Worm (Caenorhabditis elegans) whole organism, L3 larva: ENCODE data around the gene col-148.

Experiments used
- R02D3.7 ChIP-seq: fragments of 150-350 bp; optimal IDR thresholded peaks from 2 replicates; lab custom pipeline; 2014; ENCODE audit warnings: missing biosample characterization, missing genetic modification characterization
- ZK546.5 ChIP-seq: sonication (generic microtip); optimal IDR thresholded peaks from 2 replicates; lab custom pipeline; 2017; ENCODE audit warnings: missing biosample characterization, missing genetic modification characterization
- aly-2 ChIP-seq: fragments of 150-350 bp; optimal IDR thresholded peaks from 2 replicates; lab custom pipeline; 2014; ENCODE audit warnings: missing biosample characterization, missing genetic modification characterization
- ceh-16 ChIP-seq: sonication (generic microtip); optimal IDR thresholded peaks from 2 replicates; lab custom pipeline; 2017; ENCODE audit warnings: missing biosample characterization, missing genetic modification characterization
- ceh-28 ChIP-seq: fragments of 150-350 bp; optimal IDR thresholded peaks from 2 replicates; lab custom pipeline; 2014; ENCODE audit warnings: missing biosample characterization, missing genetic modification reagents, missing genetic modification characterization
- ceh-82 ChIP-seq: fragments of 150-350 bp; optimal IDR thresholded peaks from 2 replicates; lab custom pipeline; 2014; ENCODE audit warnings: missing biosample characterization, missing genetic modification characterization
- ceh-9 ChIP-seq: sonication (generic microtip); optimal IDR thresholded peaks from 2 replicates; lab custom pipeline; 2018; ENCODE audit warnings: missing biosample characterization, missing genetic modification characterization
- daf-12 ChIP-seq: fragments of 150-350 bp; optimal IDR thresholded peaks from 2 replicates; lab custom pipeline; 2014; ENCODE audit warnings: missing biosample characterization, missing genetic modification reagents, missing genetic modification characterization
- egl-27 ChIP-seq: sonication (generic microtip); optimal IDR thresholded peaks from 4 replicates; lab custom pipeline; 2017; ENCODE audit warnings: missing biosample characterization, missing genetic modification reagents, missing genetic modification characterization
- elt-1 ChIP-seq: fragments of 150-350 bp; optimal IDR thresholded peaks from 2 replicates; lab custom pipeline; 2014; ENCODE audit warnings: missing biosample characterization, missing genetic modification characterization
- elt-2 ChIP-seq: sonication (generic microtip); optimal IDR thresholded peaks from 2 replicates; lab custom pipeline; 2016; ENCODE audit warnings: missing genetic modification reagents, mild to moderate bottlenecking, missing genetic modification characterization, missing compliant biosample characterization
- elt-3 ChIP-seq, 3 experiments: fragments of 150-350 bp in 1 of 3; sonication (generic microtip) in 2 of 3; optimal IDR thresholded peaks; 2 replicates in 2 of 3; 4 replicates in 1 of 3; lab custom pipeline; 2014 to 2017; ENCODE audit warnings: missing biosample characterization in 3 of 3, missing genetic modification characterization in 3 of 3
- eor-1 ChIP-seq, 2 experiments: fragments of 150-350 bp; optimal IDR thresholded peaks; 2 replicates each; lab custom pipeline; 2014 to 2018; ENCODE audit warnings: missing biosample characterization in 2 of 2, missing genetic modification characterization in 2 of 2
- fkh-2 ChIP-seq: fragments of 150-350 bp; optimal IDR thresholded peaks from 2 replicates; lab custom pipeline; 2014; ENCODE audit warnings: missing biosample characterization, missing genetic modification reagents, missing genetic modification characterization
- fos-1 ChIP-seq: fragments of 150-350 bp; optimal IDR thresholded peaks from 2 replicates; lab custom pipeline; 2014; ENCODE audit warnings: missing biosample characterization, missing genetic modification characterization
- hmg-11 ChIP-seq: sonication (generic microtip); optimal IDR thresholded peaks from 2 replicates; lab custom pipeline; 2016; ENCODE audit warnings: missing genetic modification characterization, missing compliant biosample characterization
- jun-1 ChIP-seq: fragments of 150-350 bp; optimal IDR thresholded peaks from 2 replicates; lab custom pipeline; 2014; ENCODE audit warnings: missing biosample characterization, missing genetic modification reagents, missing genetic modification characterization
- lin-15B ChIP-seq: fragments of 150-350 bp; optimal IDR thresholded peaks from 2 replicates; lab custom pipeline; 2014; ENCODE audit warnings: missing biosample characterization, missing genetic modification characterization
- lin-39 ChIP-seq: fragments of 150-350 bp; optimal IDR thresholded peaks from 2 replicates; lab custom pipeline; 2018; ENCODE audit warnings: missing biosample characterization, missing genetic modification reagents, missing genetic modification characterization
- lsy-12 ChIP-seq: sonication (generic microtip); optimal IDR thresholded peaks from 2 replicates; lab custom pipeline; 2016; ENCODE audit warnings: mild to moderate bottlenecking, missing genetic modification characterization, missing compliant biosample characterization
- mml-1 ChIP-seq: fragments of 150-350 bp; sonication (generic microtip); optimal IDR thresholded peaks from 3 replicates; lab custom pipeline; 2014; ENCODE audit warnings: missing biosample characterization, missing genetic modification characterization
- nhr-12 ChIP-seq: fragments of 150-350 bp; optimal IDR thresholded peaks from 2 replicates; lab custom pipeline; 2014; ENCODE audit warnings: missing biosample characterization, missing genetic modification characterization
- nhr-23 ChIP-seq: fragments of 150-350 bp; optimal IDR thresholded peaks from 2 replicates; lab custom pipeline; 2014; ENCODE audit warnings: missing biosample characterization, missing genetic modification reagents, missing genetic modification characterization
- nhr-237 ChIP-seq: fragments of 150-350 bp; optimal IDR thresholded peaks from 2 replicates; lab custom pipeline; 2014; ENCODE audit warnings: missing biosample characterization, missing genetic modification characterization
- nhr-25 ChIP-seq: sonication (generic microtip); optimal IDR thresholded peaks from 2 replicates; lab custom pipeline; 2017; ENCODE audit warnings: missing biosample characterization, missing genetic modification characterization
- nhr-28 ChIP-seq: fragments of 150-350 bp; optimal IDR thresholded peaks from 2 replicates; lab custom pipeline; 2014; ENCODE audit warnings: missing biosample characterization, missing genetic modification characterization
- nhr-43 ChIP-seq: sonication (generic microtip); optimal IDR thresholded peaks from 2 replicates; lab custom pipeline; 2016; ENCODE audit warnings: mild to moderate bottlenecking, missing genetic modification characterization, missing compliant biosample characterization; ENCODE audit not compliant: poor library complexity, severe bottlenecking
- nhr-76 ChIP-seq: fragments of 150-350 bp; sonication (generic microtip); optimal IDR thresholded peaks from 5 replicates; lab custom pipeline; 2014; ENCODE audit warnings: missing biosample characterization, missing genetic modification characterization
- nhr-77 ChIP-seq: fragments of 150-350 bp; optimal IDR thresholded peaks from 2 replicates; lab custom pipeline; 2014; ENCODE audit warnings: missing biosample characterization, missing genetic modification characterization
- pha-4 ChIP-seq: fragments of 150-350 bp; optimal IDR thresholded peaks from 2 replicates; lab custom pipeline; 2014; ENCODE audit warnings: missing biosample characterization, missing genetic modification reagents, missing genetic modification characterization
- pqm-1 ChIP-seq: fragments of 150-350 bp; optimal IDR thresholded peaks from 2 replicates; lab custom pipeline; 2017; ENCODE audit warnings: missing biosample characterization, missing genetic modification characterization, inconsistent platforms
- skn-1 ChIP-seq: fragments of 150-350 bp; optimal IDR thresholded peaks from 2 replicates; lab custom pipeline; 2014; ENCODE audit warnings: missing biosample characterization, missing genetic modification characterization
- snpc-4 ChIP-seq: fragments of 150-350 bp; optimal IDR thresholded peaks from 2 replicates; lab custom pipeline; 2014; ENCODE audit warnings: missing biosample characterization, missing genetic modification characterization
- tbx-2 ChIP-seq: sonication (generic microtip); optimal IDR thresholded peaks from 2 replicates; lab custom pipeline; 2016; ENCODE audit warnings: mild to moderate bottlenecking, missing genetic modification characterization, missing compliant biosample characterization
- unc-39 ChIP-seq: sonication (generic microtip); optimal IDR thresholded peaks from 4 replicates; lab custom pipeline; 2017; ENCODE audit warnings: missing biosample characterization, missing genetic modification characterization
- unc-62 ChIP-seq: fragments of 150-350 bp; sonication (generic microtip); optimal IDR thresholded peaks from 4 replicates; lab custom pipeline; 2014; ENCODE audit warnings: missing biosample characterization, missing genetic modification reagents, missing genetic modification characterization
- zag-1 ChIP-seq: fragments of 150-350 bp; optimal IDR thresholded peaks from 2 replicates; lab custom pipeline; 2014; ENCODE audit warnings: missing biosample characterization, missing genetic modification characterization
- ztf-11 ChIP-seq: fragments of 150-350 bp; optimal IDR thresholded peaks from 2 replicates; lab custom pipeline; 2014; ENCODE audit warnings: missing biosample characterization, missing genetic modification characterization
- ztf-4 ChIP-seq: fragments of 150-350 bp; optimal IDR thresholded peaks from 2 replicates; lab custom pipeline; 2014; ENCODE audit warnings: missing biosample characterization, missing genetic modification characterization

Gene col-148

DNA sequence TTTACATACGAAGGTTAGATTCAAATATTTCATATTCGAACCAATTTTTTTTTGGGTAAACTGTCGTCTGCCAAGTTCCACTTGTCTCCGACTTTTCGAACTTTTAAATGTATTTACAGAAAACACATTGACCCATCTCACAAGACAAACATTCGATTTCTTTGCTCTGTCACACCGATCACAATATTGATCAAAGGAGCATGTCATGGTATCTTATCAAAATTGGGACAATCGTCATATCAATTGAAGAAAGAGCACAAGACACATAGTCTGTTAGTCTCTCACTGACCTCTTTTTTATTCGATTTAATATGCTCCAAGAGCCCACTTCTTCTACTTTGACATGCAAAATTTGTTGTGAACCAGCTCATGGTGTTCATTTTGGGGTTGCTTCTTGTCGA is 14.5 kb downstream of the col-148 start, which contains the start of gene nhr-232:
TSS of gene nhr-232 (plus strand) at position 121 of the 400 bp plus-strand sequence.
- no peak for TF ChIP-seq ztf-11 (tag; lab: Kevin White, UChicago)
- TF ChIP-seq ztf-4 (tag; lab: Kevin White, UChicago) = no peak
- peak; percentile 84 for TF ChIP-seq pqm-1
- TF ChIP-seq nhr-12 (tag; lab: Kevin White, UChicago) = no peak
- no peak for TF ChIP-seq lin-39 (tag; lab: Kevin White, UChicago)
- no peak for TF ChIP-seq hmg-11 (tag; lab: Kevin White, UChicago)
- TF ChIP-seq pha-4 (tag; lab: Kevin White, UChicago) = peak; percentile 70
- no peak for TF ChIP-seq mml-1 (tag; lab: Kevin White, UChicago)
- no peak for TF ChIP-seq fos-1 (tag; lab: Kevin White, UChicago)
- TF ChIP-seq ceh-16 (tag; lab: Kevin White, UChicago) = no peak
- TF ChIP-seq jun-1 = peak; percentile 27
- no peak for TF ChIP-seq nhr-76 (tag; lab: Kevin White, UChicago)
- no peak for TF ChIP-seq nhr-28
- TF ChIP-seq egl-27 (tag; lab: Kevin White, UChicago) = no peak
- TF ChIP-seq ceh-28 = no peak
- no peak for TF ChIP-seq ceh-9 (tag; lab: Kevin White, UChicago)
- peak; percentile 81 for TF ChIP-seq elt-2
- TF ChIP-seq nhr-237 (tag; lab: Kevin White, UChicago) = no peak
- TF ChIP-seq unc-39 (tag; lab: Kevin White, UChicago) = no peak
- no peak for TF ChIP-seq snpc-4 (tag; lab: Kevin White, UChicago)
- TF ChIP-seq daf-12 (tag; lab: Kevin White, UChicago) = no peak
- TF ChIP-seq nhr-77 (tag; lab: Kevin White, UChicago) = no peak
- no peak for TF ChIP-seq elt-3 (tag; optimal IDR thresholded peaks at IDR 0.05; lab: Kevin White, UChicago)
- TF ChIP-seq R02D3.7 = no peak
- no peak for TF ChIP-seq nhr-23 (tag; lab: Kevin White, UChicago)
- TF ChIP-seq lin-15B = no peak
- no peak for TF ChIP-seq lsy-12 (tag; lab: Kevin White, UChicago)
- no peak for TF ChIP-seq tbx-2
- no peak for TF ChIP-seq ZK546.5 (tag; lab: Kevin White, UChicago)
- TF ChIP-seq aly-2 = no peak
- TF ChIP-seq skn-1 (tag; lab: Kevin White, UChicago) = no peak
- no peak for TF ChIP-seq elt-1 (tag; lab: Kevin White, UChicago)
- no peak for TF ChIP-seq ceh-82 (tag; lab: Kevin White, UChicago)
- no peak for TF ChIP-seq fkh-2

DNA sequence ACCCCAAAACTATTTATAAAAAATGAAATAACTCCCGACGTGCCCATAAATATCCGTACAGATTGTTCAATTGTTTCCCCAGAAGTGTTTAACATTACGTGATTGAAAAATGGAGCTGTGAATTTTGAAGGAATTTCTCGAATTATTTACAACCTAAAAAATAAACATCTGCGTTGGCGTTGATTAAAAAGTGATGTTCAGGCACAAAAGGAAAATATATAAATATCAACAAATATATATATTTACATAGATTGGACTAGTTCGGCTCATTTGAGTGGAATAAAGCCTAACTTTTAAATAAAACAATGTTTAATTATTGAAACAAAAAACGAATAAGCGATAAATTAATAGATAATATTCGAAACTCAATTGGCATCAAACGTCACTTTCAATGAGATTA is 18.9 kb downstream of the col-148 start, which contains the start of gene sri-18:
TSS of gene sri-18 (minus strand) at position 101 of the 400 bp plus-strand sequence.
- TF ChIP-seq ZK546.5 (tag; lab: Kevin White, UChicago) (no peak), lin-39 (tag; lab: Kevin White, UChicago) (no peak), skn-1 (tag; lab: Kevin White, UChicago) (no peak), ceh-9 (tag; lab: Kevin White, UChicago) (no peak), fkh-2 (no peak), tbx-2 (no peak), mml-1 (tag; lab: Kevin White, UChicago) (no peak), elt-2 (no peak), nhr-77 (tag; lab: Kevin White, UChicago) (no peak), zag-1 (tag; lab: Kevin White, UChicago) (no peak), nhr-43 (tag; lab: Kevin White, UChicago) (no peak), eor-1 (tag; optimal IDR thresholded peaks at IDR 0.05; lab: Kevin White, UChicago) (no peak), nhr-25 (no peak), unc-62 (GFP tag; lab: Kevin White, UChicago) (no peak), elt-1 (tag; lab: Kevin White, UChicago) (no peak), pha-4 (tag; lab: Kevin White, UChicago) (no peak)
- TF ChIP-seq, all 47 proteins: peak for 0

ce11 chrV:10265019-10265418 is 23.5 kb downstream of the col-148 start:
- TF ChIP-seq pha-4 (tag; lab: Kevin White, UChicago) = peak; percentile 58
- TF ChIP-seq daf-12 (tag; lab: Kevin White, UChicago) = no peak
